Fruit fly (Drosophila melanogaster) whole organism, embryonic: Measurements from ENCODE around the gene vnd.

Experiments
- Atf3 ChIP-seq: fragments of 200-800 bp; sonication (Bioruptor generic); optimal IDR thresholded peaks from 3 replicates; lab custom pipeline; 2016; ENCODE audit warnings: missing biosample characterization, missing genetic modification characterization
- BEAF-32 ChIP-seq: fragments of 200-800 bp; sonication (Bioruptor generic); optimal IDR thresholded peaks from 3 replicates; lab custom pipeline; 2017; ENCODE audit warnings: missing biosample characterization, missing genetic modification characterization, mild to moderate bottlenecking, moderate library complexity, missing genetic modification reagents
- CG11723 ChIP-seq: fragments of 200-800 bp; sonication (Bioruptor generic); optimal IDR thresholded peaks from 2 replicates; lab custom pipeline; 2017; ENCODE audit warnings: missing biosample characterization, mild to moderate bottlenecking, missing genetic modification characterization
- CG13894 ChIP-seq: fragments of 200-800 bp; sonication (Bioruptor generic); optimal IDR thresholded peaks from 3 replicates; lab custom pipeline; 2018; ENCODE audit warnings: missing biosample characterization, mild to moderate bottlenecking, missing genetic modification characterization, moderate library complexity
- CG15696 ChIP-seq: fragments of 200-800 bp; sonication (Bioruptor generic); optimal IDR thresholded peaks from 2 replicates; lab custom pipeline; 2019; ENCODE audit warnings: missing biosample characterization, mild to moderate bottlenecking, missing genetic modification characterization, moderate library complexity
- CG1647 ChIP-seq: fragments of 200-800 bp; sonication (Bioruptor generic); optimal IDR thresholded peaks from 3 replicates; lab custom pipeline; 2016; ENCODE audit warnings: missing biosample characterization, missing genetic modification characterization
- CG16813 ChIP-seq: fragments of 200-800 bp; sonication (Bioruptor generic); IDR thresholded peaks from 3 replicates; pipeline ENCODE4 v1.3.6; 2022; ENCODE audit warnings: missing biosample characterization, missing genetic modification characterization; ENCODE audit not compliant: partially characterized antibody
- CG17186 ChIP-seq: fragments of 200-800 bp; sonication (Bioruptor generic); optimal IDR thresholded peaks from 3 replicates; lab custom pipeline; 2017; ENCODE audit warnings: missing biosample characterization, missing genetic modification reagents, missing genetic modification characterization
- CG2116 ChIP-seq: fragments of 200-800 bp; sonication (Bioruptor generic); optimal IDR thresholded peaks from 3 replicates; lab custom pipeline; 2018; ENCODE audit warnings: missing biosample characterization, mild to moderate bottlenecking, missing genetic modification characterization
- CG2129 ChIP-seq: fragments of 200-800 bp; sonication (Bioruptor generic); IDR thresholded peaks from 2 replicates; pipeline ENCODE4 v1.3.6; 2022; ENCODE audit warnings: missing biosample characterization, missing genetic modification characterization; ENCODE audit not compliant: partially characterized antibody
- CG6683 ChIP-seq: fragments of 200-800 bp; sonication (Bioruptor generic); optimal IDR thresholded peaks from 2 replicates; lab custom pipeline; 2017; ENCODE audit warnings: missing biosample characterization, mild to moderate bottlenecking, missing genetic modification characterization, missing genetic modification reagents
- CG8290 ChIP-seq, 3 experiments: fragments of 200-800 bp; sonication (Bioruptor generic); optimal IDR thresholded peaks; 2 replicates each; lab custom pipeline; 2016 to 2019; ENCODE audit warnings: missing biosample characterization in 3 of 3, missing genetic modification characterization in 3 of 3, mild to moderate bottlenecking in 2 of 3, moderate library complexity in 1 of 3
- CoRest ChIP-seq: fragments of 200-800 bp; sonication (Bioruptor generic); optimal IDR thresholded peaks from 3 replicates; lab custom pipeline; 2018; ENCODE audit warnings: missing biosample characterization, mild to moderate bottlenecking, missing genetic modification characterization, moderate library complexity
- Deaf1 ChIP-seq: fragments of 200-800 bp; optimal IDR thresholded peaks from 3 replicates; lab custom pipeline; 2019; ENCODE audit warnings: missing biosample characterization, mild to moderate bottlenecking, missing genetic modification characterization, moderate library complexity
- Dll ChIP-seq: fragments of 200-800 bp; sonication (Bioruptor generic); IDR thresholded peaks from 4 replicates; pipeline ENCODE4 v1.3.6; 2022; ENCODE audit warnings: missing biosample characterization, missing genetic modification characterization; ENCODE audit not compliant: partially characterized antibody
- ERR ChIP-seq: fragments of 200-800 bp; sonication (Bioruptor generic); optimal IDR thresholded peaks from 2 replicates; lab custom pipeline; 2016; ENCODE audit warnings: missing biosample characterization, missing genetic modification characterization
- HLH4C ChIP-seq: fragments of 200-800 bp; sonication (Bioruptor generic); IDR thresholded peaks from 3 replicates; pipeline ENCODE4 v1.3.6; 2022; ENCODE audit warnings: missing biosample characterization, missing genetic modification characterization; ENCODE audit not compliant: partially characterized antibody
- MBD-R2 ChIP-seq: fragments of 200-800 bp; sonication (Bioruptor generic); IDR thresholded peaks from 2 replicates; pipeline ENCODE4 v1.3.6; 2022; ENCODE audit warnings: missing biosample characterization, missing genetic modification characterization
- MESR4 ChIP-seq: fragments of 200-800 bp; sonication (Bioruptor generic); optimal IDR thresholded peaks from 2 replicates; lab custom pipeline; 2018; ENCODE audit warnings: missing biosample characterization, mild to moderate bottlenecking, missing genetic modification characterization, moderate library complexity
- MTF-1 ChIP-seq: fragments of 200-800 bp; sonication (Bioruptor generic); optimal IDR thresholded peaks from 2 replicates; lab custom pipeline; 2018; ENCODE audit warnings: missing biosample characterization, mild to moderate bottlenecking, missing genetic modification characterization, borderline replicate concordance
- Max ChIP-seq: fragments of 200-800 bp; sonication (Bioruptor generic); optimal IDR thresholded peaks from 2 replicates; lab custom pipeline; 2016; ENCODE audit warnings: missing biosample characterization, mild to moderate bottlenecking, missing genetic modification characterization
- Meics ChIP-seq: fragments of 200-800 bp; sonication (Bioruptor generic); optimal IDR thresholded peaks from 2 replicates; lab custom pipeline; 2017; ENCODE audit warnings: missing biosample characterization, mild to moderate bottlenecking, missing genetic modification characterization
- Nf-YC ChIP-seq: fragments of 200-800 bp; optimal IDR thresholded peaks from 3 replicates; lab custom pipeline; 2019; ENCODE audit warnings: missing biosample characterization, mild to moderate bottlenecking, missing genetic modification characterization, moderate library complexity
- Opbp ChIP-seq: fragments of 200-800 bp; sonication (Bioruptor generic); IDR thresholded peaks from 3 replicates; pipeline ENCODE4 v1.3.6; 2022; ENCODE audit warnings: missing biosample characterization, missing genetic modification characterization; ENCODE audit not compliant: partially characterized antibody
- Scr ChIP-seq: fragments of 200-800 bp; sonication (Bioruptor generic); IDR thresholded peaks from 2 replicates; pipeline ENCODE4 v1.3.6; 2022; ENCODE audit warnings: missing biosample characterization, missing genetic modification characterization; ENCODE audit not compliant: partially characterized antibody
- Sry-δ ChIP-seq: fragments of 200-800 bp; sonication (Bioruptor generic); optimal IDR thresholded peaks from 2 replicates; lab custom pipeline; 2016; ENCODE audit warnings: missing biosample characterization, missing genetic modification characterization
- btn ChIP-seq: fragments of 200-800 bp; sonication (Bioruptor generic); optimal IDR thresholded peaks from 2 replicates; lab custom pipeline; 2016; ENCODE audit warnings: missing biosample characterization, missing genetic modification characterization
- corto ChIP-seq: fragments of 200-800 bp; sonication (Bioruptor generic); optimal IDR thresholded peaks from 2 replicates; lab custom pipeline; 2016; ENCODE audit warnings: missing biosample characterization, mild to moderate bottlenecking, missing genetic modification characterization, moderate library complexity
- dati ChIP-seq: fragments of 200-800 bp; sonication (Bioruptor generic); IDR thresholded peaks from 2 replicates; pipeline ENCODE4 v1.3.6; 2022; ENCODE audit warnings: missing biosample characterization, missing genetic modification characterization
- disco-r ChIP-seq: fragments of 200-800 bp; sonication (Bioruptor generic); optimal IDR thresholded peaks from 2 replicates; lab custom pipeline; 2016; ENCODE audit warnings: missing biosample characterization, missing genetic modification characterization
- ftz-f1 ChIP-seq: fragments of 200-800 bp; sonication (Bioruptor generic); optimal IDR thresholded peaks from 2 replicates; lab custom pipeline; 2016; ENCODE audit warnings: missing biosample characterization, missing genetic modification characterization
- gem ChIP-seq: fragments of 200-800 bp; sonication (Bioruptor generic); optimal IDR thresholded peaks from 2 replicates; lab custom pipeline; 2019; ENCODE audit warnings: missing biosample characterization, mild to moderate bottlenecking, missing genetic modification characterization, moderate library complexity
- gfzf ChIP-seq: fragments of 200-800 bp; sonication (Bioruptor generic); optimal IDR thresholded peaks from 2 replicates; lab custom pipeline; 2016; ENCODE audit warnings: missing biosample characterization, mild to moderate bottlenecking, missing genetic modification characterization, moderate library complexity
- grau ChIP-seq: fragments of 200-800 bp; optimal IDR thresholded peaks from 3 replicates; lab custom pipeline; 2019; ENCODE audit warnings: missing biosample characterization, mild to moderate bottlenecking, missing genetic modification characterization, moderate library complexity
- inv ChIP-seq: fragments of 200-800 bp; sonication (Bioruptor generic); IDR thresholded peaks from 2 replicates; pipeline ENCODE4 v1.3.6; 2022; ENCODE audit warnings: missing biosample characterization, missing genetic modification characterization; ENCODE audit not compliant: partially characterized antibody
- kni ChIP-seq: fragments of 200-800 bp; sonication (Bioruptor generic); optimal IDR thresholded peaks from 3 replicates; lab custom pipeline; 2017; ENCODE audit warnings: mild to moderate bottlenecking, missing biosample characterization, missing genetic modification reagents, missing genetic modification characterization
- lbe ChIP-seq: fragments of 200-800 bp; sonication (Bioruptor generic); optimal IDR thresholded peaks from 2 replicates; lab custom pipeline; 2016; ENCODE audit warnings: missing biosample characterization, mild to moderate bottlenecking, missing genetic modification characterization
- lilli ChIP-seq: fragments of 200-800 bp; sonication (Bioruptor generic); optimal IDR thresholded peaks from 3 replicates; lab custom pipeline; 2016; ENCODE audit warnings: missing biosample characterization, missing genetic modification characterization
- nmo ChIP-seq: fragments of 200-800 bp; sonication (Bioruptor generic); optimal IDR thresholded peaks from 2 replicates; lab custom pipeline; 2018; ENCODE audit warnings: missing biosample characterization, mild to moderate bottlenecking, missing genetic modification characterization, moderate library complexity
- nom ChIP-seq: fragments of 200-800 bp; sonication (Bioruptor generic); optimal IDR thresholded peaks from 2 replicates; lab custom pipeline; 2017; ENCODE audit warnings: missing biosample characterization, missing genetic modification characterization, mild to moderate bottlenecking, moderate library complexity, missing genetic modification reagents
- pzg ChIP-seq: fragments of 200-800 bp; sonication (Bioruptor generic); optimal IDR thresholded peaks from 3 replicates; lab custom pipeline; 2018; ENCODE audit warnings: missing biosample characterization, mild to moderate bottlenecking, missing genetic modification characterization, moderate library complexity
- scrt ChIP-seq: fragments of 200-800 bp; sonication (Bioruptor generic); optimal IDR thresholded peaks from 2 replicates; lab custom pipeline; 2018; ENCODE audit warnings: missing biosample characterization, mild to moderate bottlenecking, missing genetic modification characterization, moderate library complexity
- sd ChIP-seq: fragments of 200-800 bp; sonication (Bioruptor generic); optimal IDR thresholded peaks from 3 replicates; lab custom pipeline; 2018; ENCODE audit warnings: missing biosample characterization, mild to moderate bottlenecking, missing genetic modification characterization, moderate library complexity
- sima ChIP-seq: fragments of 200-800 bp; sonication (Bioruptor generic); optimal IDR thresholded peaks from 2 replicates; lab custom pipeline; 2016; ENCODE audit warnings: missing biosample characterization, missing genetic modification characterization
- stwl ChIP-seq: fragments of 200-800 bp; sonication (Bioruptor generic); optimal IDR thresholded peaks from 3 replicates; lab custom pipeline; 2018; ENCODE audit warnings: missing biosample characterization, mild to moderate bottlenecking, missing genetic modification characterization, moderate library complexity
- vnd ChIP-seq: fragments of 200-800 bp; sonication (Bioruptor generic); IDR thresholded peaks from 3 replicates; pipeline ENCODE4 v1.3.6; 2022; ENCODE audit warnings: missing biosample characterization, missing genetic modification characterization; ENCODE audit not compliant: partially characterized antibody
- zen2 ChIP-seq: fragments of 200-800 bp; sonication (Bioruptor generic); IDR thresholded peaks from 3 replicates; pipeline ENCODE4 v1.3.6; 2022; ENCODE audit warnings: missing biosample characterization, missing genetic modification characterization; ENCODE audit not compliant: partially characterized antibody

vnd gene

DNA sequence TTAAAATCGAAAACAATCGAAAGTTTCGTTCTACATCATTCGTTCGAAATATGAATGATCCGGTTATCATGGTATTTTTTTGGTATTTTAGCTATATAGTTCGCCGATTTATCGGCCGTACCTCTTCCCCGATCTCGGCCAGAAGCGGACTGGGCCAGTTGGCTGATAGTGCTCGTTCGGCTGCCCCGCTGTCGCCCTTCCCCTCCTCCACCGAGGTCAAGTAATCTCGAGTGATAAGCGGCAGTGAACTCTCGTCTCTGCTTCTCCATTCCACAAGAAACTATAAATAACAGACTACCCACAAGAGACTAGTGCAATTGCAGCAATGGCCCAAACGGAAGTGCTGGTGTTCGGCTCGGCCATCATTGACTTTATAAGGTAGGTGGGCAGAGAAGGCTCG is 41.4 kb downstream of the vnd start, which contains the start of gene CG13369 (continued):
- TF ChIP-seq dati (GFP tag; lab: Robert Waterston, UW) (no peak), Dll (GFP tag; lab: Robert Waterston, UW) (0 out of 4 replicates have a peak, but pooled peaks have one; percentile 25), CG11723 (no peak), CoRest (no peak), scrt (GFP tag; lab: Kevin White, UChicago) (no peak), disco-r (GFP tag; lab: Kevin White, UChicago) (no peak), corto (GFP tag; lab: Kevin White, UChicago) (no peak), Deaf1 (tag; lab: Kevin White, UChicago) (peak; percentile 20), vnd (GFP tag; lab: Robert Waterston, UW) (peak; percentile 35; the same call in 1 of the 3 replicates), BEAF-32 (GFP tag; lab: Kevin White, UChicago) (peak; percentile 19), MBD-R2 (GFP tag; lab: Robert Waterston, UW) (peak; percentile 36), ERR (GFP tag; lab: Kevin White, UChicago) (no peak), CG1647 (no peak), gfzf (GFP tag; lab: Kevin White, UChicago) (peak; percentile 4), MESR4 (peak; percentile 34), CG15696 (tag; lab: Kevin White, UChicago) (no peak), MTF-1 (GFP tag; lab: Kevin White, UChicago) (no peak), sima (GFP tag; lab: Kevin White, UChicago) (no peak), CG13894 (peak; percentile 0), btn (GFP tag; lab: Kevin White, UChicago) (no peak), ftz-f1 (GFP tag; lab: Kevin White, UChicago) (peak; percentile 78), CG6683 (GFP tag; lab: Kevin White, UChicago) (no peak)

DNA sequence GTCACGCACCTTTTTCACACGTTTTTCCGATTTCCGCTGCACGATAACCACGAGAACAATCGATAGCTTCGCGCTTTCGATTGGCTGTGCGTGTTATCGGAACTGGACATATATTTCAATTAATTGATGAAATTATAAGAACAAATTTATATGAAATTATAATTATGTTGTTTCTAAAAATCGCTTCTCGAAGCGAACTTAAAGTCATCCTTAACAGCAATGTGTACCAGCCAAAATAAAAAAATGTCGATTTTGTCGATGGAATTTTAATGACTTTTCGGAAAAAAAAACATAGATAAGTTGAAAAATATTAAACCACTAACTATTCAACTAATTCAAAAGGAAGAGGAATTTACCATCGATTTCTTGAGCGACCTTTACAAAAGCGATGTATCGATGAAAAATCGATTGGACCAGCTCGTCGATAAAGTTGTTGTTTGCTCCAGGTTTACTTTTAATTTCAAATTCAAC is 43.3 kb downstream of the vnd start, which contains the start of the genes CG13364 and Hinfp:
Gene CG13364 (minus strand): TSS at position 47 of the 471 bp plus-strand sequence.
Gene Hinfp (plus strand): TSS at position 386 of the 471 bp plus-strand sequence.
- peak; percentile 19 for TF ChIP-seq CG17186 (GFP tag; lab: Kevin White, UChicago)
- TF ChIP-seq Opbp (GFP tag; lab: Robert Waterston, UW): peak; percentile 66; the same call in 2 of the 3 replicates
- peak; percentile 92 for TF ChIP-seq HLH4C (GFP tag; lab: Robert Waterston, UW)
- TF ChIP-seq CG2116 (GFP tag; lab: Kevin White, UChicago): peak; percentile 84
- TF ChIP-seq CG8290 (GFP tag; optimal IDR thresholded peaks at IDR 0.05; lab: Kevin White, UChicago): peak; percentile 24
- no peak for TF ChIP-seq CG8290 (tag; optimal IDR thresholded peaks at IDR 0.05; lab: Kevin White, UChicago)
- peak; percentile 54 for TF ChIP-seq stwl (tag; lab: Kevin White, UChicago)
- TF ChIP-seq CG16813 (GFP tag; lab: Robert Waterston, UW): peak; percentile 82
- TF ChIP-seq sd (tag; lab: Kevin White, UChicago): peak; percentile 23
- peak; percentile 3 for TF ChIP-seq grau (tag; lab: Kevin White, UChicago)
- TF ChIP-seq lbe (GFP tag; lab: Kevin White, UChicago): peak; percentile 19
- no peak for TF ChIP-seq Atf3
- peak; percentile 25 for TF ChIP-seq Meics (GFP tag; lab: Kevin White, UChicago)
- peak; percentile 33 for TF ChIP-seq nmo (GFP tag; lab: Kevin White, UChicago)
- peak; percentile 44 for TF ChIP-seq Max (GFP tag; lab: Kevin White, UChicago)
- peak; percentile 61; the same call in 2 of the 3 replicates for TF ChIP-seq zen2 (GFP tag; lab: Robert Waterston, UW)
- TF ChIP-seq Sry-δ: peak; percentile 45
- TF ChIP-seq lilli (GFP tag; lab: Kevin White, UChicago): peak; percentile 4
- peak; percentile 19 for TF ChIP-seq gem (tag; lab: Kevin White, UChicago)
- TF ChIP-seq nom (GFP tag; lab: Kevin White, UChicago): peak; percentile 31
- no peak for TF ChIP-seq kni (GFP tag; lab: Kevin White, UChicago)
- peak; percentile 23 for TF ChIP-seq CG2129 (GFP tag; lab: Robert Waterston, UW)
- TF ChIP-seq Nf-YC (tag; lab: Kevin White, UChicago): peak; percentile 23
- peak; percentile 61 for TF ChIP-seq inv (GFP tag; lab: Robert Waterston, UW)
- TF ChIP-seq Scr: peak; percentile 83
- peak; percentile 24 for TF ChIP-seq pzg (GFP tag; lab: Kevin White, UChicago)
